Worm (Caenorhabditis elegans): ENCODE data around the gene F09E5.12.
A peak's percentile ranks its signal among the peaks of the same experiment; 100 is the strongest.

The F09E5.12 gene

ce11 chrII:5338301-5338700 lies 32.2 kb downstream of the F09E5.12 start:
- TF ChIP-seq ztf-29 (GFP tag; IDR thresholded peaks at IDR 0.05) (no peak), cog-1 (tag; optimal IDR thresholded peaks at IDR 0.05) (no peak), klf-2 (GFP tag; conservative IDR thresholded peaks at IDR 0.05) (no peak), ref-1 (GFP tag; conservative IDR thresholded peaks at IDR 0.05) (no peak), ztf-23 (GFP tag; IDR thresholded peaks at IDR 0.05) (no peak), T22C8.4 (GFP tag; IDR thresholded peaks at IDR 0.05) (no peak), tab-1 (GFP tag; IDR thresholded peaks at IDR 0.05) (no peak), med-1 (GFP tag; optimal IDR thresholded peaks at IDR 0.05; ENCODE audit: insufficient read depth) (no peak)

DNA sequence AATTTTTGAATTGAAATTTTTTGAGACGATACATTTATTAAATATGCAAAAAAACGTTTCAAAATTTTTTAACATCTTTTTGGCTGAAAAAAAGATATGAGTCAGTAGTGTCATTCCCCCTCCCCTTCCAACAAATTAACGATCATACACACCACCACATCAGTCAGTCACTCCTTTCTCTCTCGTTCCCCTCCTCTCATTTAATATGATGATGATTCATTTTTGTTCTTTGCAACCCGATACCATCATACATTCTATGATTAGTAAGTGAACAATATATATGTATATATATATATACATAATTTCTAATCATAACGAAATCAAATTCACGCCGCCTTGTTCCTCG lies 33.1 kb downstream of the F09E5.12 start:
- TF ChIP-seq tab-1 (GFP tag; IDR thresholded peaks at IDR 0.05) = no peak
- no peak for TF ChIP-seq cog-1 (tag; optimal IDR thresholded peaks at IDR 0.05)
- no peak for TF ChIP-seq ref-1 (GFP tag; conservative IDR thresholded peaks at IDR 0.05)
- no peak for TF ChIP-seq ztf-29 (GFP tag; IDR thresholded peaks at IDR 0.05)
- TF ChIP-seq ztf-23 (GFP tag; IDR thresholded peaks at IDR 0.05) = no peak
- no peak for TF ChIP-seq T22C8.4 (GFP tag; IDR thresholded peaks at IDR 0.05)
- TF ChIP-seq med-1 (GFP tag; optimal IDR thresholded peaks at IDR 0.05; ENCODE audit: insufficient read depth) = no peak
- no peak for TF ChIP-seq klf-2 (GFP tag; conservative IDR thresholded peaks at IDR 0.05)
- TF ChIP-seq flt-1 (GFP tag; IDR thresholded peaks at IDR 0.05) = no peak

ce11 chrII:5336660-5337494 lies 33.7 kb downstream of the F09E5.12 start:
- TF ChIP-seq ztf-29 (GFP tag; IDR thresholded peaks at IDR 0.05) = no peak
- no peak for TF ChIP-seq T22C8.4 (GFP tag; IDR thresholded peaks at IDR 0.05)
- TF ChIP-seq klf-2 (GFP tag; conservative IDR thresholded peaks at IDR 0.05) = no peak
- TF ChIP-seq flt-1 (GFP tag; IDR thresholded peaks at IDR 0.05) = no peak
- no peak for TF ChIP-seq ztf-23 (GFP tag; IDR thresholded peaks at IDR 0.05)
- no peak for TF ChIP-seq med-1 (GFP tag; optimal IDR thresholded peaks at IDR 0.05; ENCODE audit: insufficient read depth)
- TF ChIP-seq cog-1 (tag; optimal IDR thresholded peaks at IDR 0.05) = peak; percentile 18
- TF ChIP-seq tab-1 (GFP tag; IDR thresholded peaks at IDR 0.05) = no peak
- TF ChIP-seq ref-1 (GFP tag; conservative IDR thresholded peaks at IDR 0.05) = no peak

DNA sequence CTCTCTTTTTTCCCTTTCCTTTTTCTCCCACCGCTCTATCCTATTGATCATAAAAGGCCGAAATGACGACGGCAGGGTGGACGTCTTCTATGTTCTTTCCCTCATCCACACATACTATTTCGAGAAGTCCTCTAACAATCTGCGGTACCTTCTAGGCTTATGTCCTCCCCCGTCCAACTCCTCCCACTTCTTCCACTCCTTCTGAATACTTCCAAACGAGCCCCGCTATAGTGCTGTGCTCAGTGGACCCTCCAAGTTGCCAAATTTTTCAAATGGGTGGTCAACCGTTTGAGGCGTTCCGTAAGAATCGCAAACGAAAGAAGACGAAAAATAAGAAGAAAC lies 34.5 kb downstream of the F09E5.12 start:
- TF ChIP-seq tab-1 (GFP tag; IDR thresholded peaks at IDR 0.05) = no peak
- no peak for TF ChIP-seq cog-1 (tag; optimal IDR thresholded peaks at IDR 0.05)
- TF ChIP-seq flt-1 (GFP tag; IDR thresholded peaks at IDR 0.05) = 0 out of 2 replicates have a peak, but pooled peaks have one; percentile 8
- no peak for TF ChIP-seq ref-1 (GFP tag; conservative IDR thresholded peaks at IDR 0.05)
- TF ChIP-seq ztf-29 (GFP tag; IDR thresholded peaks at IDR 0.05) = 0 out of 2 replicates have a peak, but pooled peaks have one; percentile 42
- TF ChIP-seq med-1 (GFP tag; optimal IDR thresholded peaks at IDR 0.05; ENCODE audit: insufficient read depth) = no peak
- TF ChIP-seq T22C8.4 (GFP tag; IDR thresholded peaks at IDR 0.05) = no peak
- TF ChIP-seq klf-2 (GFP tag; conservative IDR thresholded peaks at IDR 0.05) = no peak
- peak; percentile 63; the same call in 1 of the 2 replicates for TF ChIP-seq ztf-23 (GFP tag; IDR thresholded peaks at IDR 0.05)

- TF ChIP-seq klf-2 (GFP tag; conservative IDR thresholded peaks at IDR 0.05) (no peak), ztf-29 (GFP tag; IDR thresholded peaks at IDR 0.05) (no peak), cog-1 (tag; optimal IDR thresholded peaks at IDR 0.05) (no peak), ztf-23 (GFP tag; IDR thresholded peaks at IDR 0.05) (no peak), T22C8.4 (GFP tag; IDR thresholded peaks at IDR 0.05) (no peak), med-1 (GFP tag; optimal IDR thresholded peaks at IDR 0.05; ENCODE audit: insufficient read depth) (no peak), flt-1 (GFP tag; IDR thresholded peaks at IDR 0.05) (no peak), tab-1 (GFP tag; IDR thresholded peaks at IDR 0.05) (no peak), ref-1 (GFP tag; conservative IDR thresholded peaks at IDR 0.05) (no peak)
Measured at ce11 chrII:5335370-5336034, 35.0 kb downstream of the F09E5.12 start.

ce11 chrII:5334628-5335027 lies 35.9 kb downstream of the F09E5.12 start:
- TF ChIP-seq ref-1 (GFP tag; conservative IDR thresholded peaks at IDR 0.05) = no peak
- no peak for TF ChIP-seq flt-1 (GFP tag; IDR thresholded peaks at IDR 0.05)
- no peak for TF ChIP-seq T22C8.4 (GFP tag; IDR thresholded peaks at IDR 0.05)
- no peak for TF ChIP-seq klf-2 (GFP tag; conservative IDR thresholded peaks at IDR 0.05)
- no peak for TF ChIP-seq tab-1 (GFP tag; IDR thresholded peaks at IDR 0.05)
- TF ChIP-seq cog-1 (tag; optimal IDR thresholded peaks at IDR 0.05) = no peak
- no peak for TF ChIP-seq med-1 (GFP tag; optimal IDR thresholded peaks at IDR 0.05; ENCODE audit: insufficient read depth)
- no peak for TF ChIP-seq ztf-29 (GFP tag; IDR thresholded peaks at IDR 0.05)
- TF ChIP-seq ztf-23 (GFP tag; IDR thresholded peaks at IDR 0.05) = no peak

DNA sequence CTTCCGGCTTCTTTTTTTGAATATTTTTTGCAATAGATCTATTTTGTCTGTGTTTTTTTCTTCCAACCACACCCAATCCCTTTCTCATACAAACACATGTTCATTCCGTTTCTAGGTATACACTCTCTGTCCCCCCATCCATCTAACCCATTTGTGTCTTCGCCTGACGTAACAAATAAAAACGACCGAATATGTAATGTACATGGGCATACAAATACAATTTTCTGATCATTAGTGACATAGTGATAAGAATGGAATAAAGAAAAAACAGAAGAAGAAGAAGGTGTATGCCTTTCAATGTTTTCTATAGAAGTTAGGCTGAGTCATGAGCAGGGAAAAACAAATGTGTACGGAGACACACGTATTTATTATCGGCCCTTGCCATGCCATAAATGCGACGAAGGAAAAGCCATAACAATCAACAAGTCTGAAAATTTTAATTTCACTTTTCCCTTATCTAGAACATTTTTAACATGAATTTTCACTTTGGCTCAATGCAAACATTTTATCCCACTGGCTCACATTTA lies 36.7 kb downstream of the F09E5.12 start:
- TF ChIP-seq tab-1 (GFP tag; IDR thresholded peaks at IDR 0.05) (no peak), flt-1 (GFP tag; IDR thresholded peaks at IDR 0.05) (no peak), T22C8.4 (GFP tag; IDR thresholded peaks at IDR 0.05) (no peak), cog-1 (tag; optimal IDR thresholded peaks at IDR 0.05) (no peak), ztf-23 (GFP tag; IDR thresholded peaks at IDR 0.05) (no peak), ref-1 (GFP tag; conservative IDR thresholded peaks at IDR 0.05) (no peak), ztf-29 (GFP tag; IDR thresholded peaks at IDR 0.05) (no peak), klf-2 (GFP tag; conservative IDR thresholded peaks at IDR 0.05) (no peak), med-1 (GFP tag; optimal IDR thresholded peaks at IDR 0.05; ENCODE audit: insufficient read depth) (no peak)

- TF ChIP-seq ztf-23 (GFP tag; IDR thresholded peaks at IDR 0.05) = no peak
- no peak for TF ChIP-seq ztf-29 (GFP tag; IDR thresholded peaks at IDR 0.05)
- TF ChIP-seq klf-2 (GFP tag; conservative IDR thresholded peaks at IDR 0.05) = no peak
- TF ChIP-seq cog-1 (tag; optimal IDR thresholded peaks at IDR 0.05) = no peak
- TF ChIP-seq tab-1 (GFP tag; IDR thresholded peaks at IDR 0.05) = no peak
- no peak for TF ChIP-seq flt-1 (GFP tag; IDR thresholded peaks at IDR 0.05)
- TF ChIP-seq T22C8.4 (GFP tag; IDR thresholded peaks at IDR 0.05) = no peak
- TF ChIP-seq med-1 (GFP tag; optimal IDR thresholded peaks at IDR 0.05; ENCODE audit: insufficient read depth) = no peak
- TF ChIP-seq ref-1 (GFP tag; conservative IDR thresholded peaks at IDR 0.05) = no peak
Measured at ce11 chrII:5332345-5333124, 38.0 kb downstream of the F09E5.12 start.
